Worm (Caenorhabditis elegans) whole organism, young adult: ENCODE measurements around the gene M01H9.4.

Experiments
- B0019.2 ChIP-seq: fragments of 200-800 bp; sonication (Bioruptor generic); conservative IDR thresholded peaks from 2 replicates; pipeline ENCODE4 v1.3.6; 2022; ENCODE audit warnings: missing genetic modification reagents, missing genetic modification characterization, missing compliant biosample characterization
- egl-18 ChIP-seq: fragments of 200-800 bp; sonication (Bioruptor generic); IDR thresholded peaks from 2 replicates; pipeline ENCODE4 v1.3.6; 2022; ENCODE audit warnings: missing genetic modification reagents, missing genetic modification characterization, missing compliant biosample characterization
- lin-26 ChIP-seq: fragments of 200-800 bp; sonication (Bioruptor generic); IDR thresholded peaks from 2 replicates; pipeline ENCODE4 v1.3.6; 2022; ENCODE audit warnings: missing genetic modification reagents, missing genetic modification characterization, missing compliant biosample characterization

ce11 chrIV:4447284-4447366 is 35.6 kb downstream of the M01H9.4 start, which contains the start of gene chat-1:
- TF ChIP-seq lin-26 (GFP tag; lab: Robert Waterston, UW): no peak
- no peak for TF ChIP-seq egl-18 (GFP tag; lab: Robert Waterston, UW)
- TF ChIP-seq B0019.2 (GFP tag; lab: Robert Waterston, UW): no peak
